Worm (Caenorhabditis elegans): Measurements from ENCODE around the gene ncx-3.

The ncx-3 gene

ce11 chrIV:10716348-10716747 lies at the start of gene ncx-3:
ncx-3 (plus strand) TSS chrIV:10716648.
- TF ChIP-seq pha-4 (tag; optimal IDR thresholded peaks at IDR 0.05) (no peak), snpc-4 (tag; optimal IDR thresholded peaks at IDR 0.05) (no peak), flh-1 (GFP tag; optimal IDR thresholded peaks at IDR 0.05) (no peak), zip-8 (tag; optimal IDR thresholded peaks at IDR 0.05) (no peak), ceh-39 (tag; optimal IDR thresholded peaks at IDR 0.05) (no peak), blmp-1 (tag; optimal IDR thresholded peaks at IDR 0.05) (no peak), nhr-28 (tag; optimal IDR thresholded peaks at IDR 0.05) (no peak), elt-1 (tag; optimal IDR thresholded peaks at IDR 0.05; ENCODE audit: borderline replicate concordance, insufficient read depth) (no peak), mls-2 (tag; optimal IDR thresholded peaks at IDR 0.05) (no peak), elt-3 (tag; optimal IDR thresholded peaks at IDR 0.05) (no peak), lsy-2 (tag; optimal IDR thresholded peaks at IDR 0.05) (no peak), ces-1 (GFP tag; optimal IDR thresholded peaks at IDR 0.05) (no peak), sptf-1 (tag; optimal IDR thresholded peaks at IDR 0.05) (no peak), unc-120 (tag; optimal IDR thresholded peaks at IDR 0.05; ENCODE audit: poor library complexity, severe bottlenecking) (no peak), bed-3 (GFP tag; optimal IDR thresholded peaks at IDR 0.05) (no peak), unc-39 (tag; optimal IDR thresholded peaks at IDR 0.05) (no peak), nhr-76 (tag; optimal IDR thresholded peaks at IDR 0.05) (no peak), mab-5 (tag; optimal IDR thresholded peaks at IDR 0.05) (no peak), ceh-43 (GFP tag; optimal IDR thresholded peaks at IDR 0.05) (no peak)

- no peak for TF ChIP-seq blmp-1 (tag; optimal IDR thresholded peaks at IDR 0.05)
- no peak for TF ChIP-seq tbx-8 (GFP tag; optimal IDR thresholded peaks at IDR 0.05)
- no peak for TF ChIP-seq M03D4.4 (tag; optimal IDR thresholded peaks at IDR 0.05)
- no peak for TF ChIP-seq hlh-1 (tag; optimal IDR thresholded peaks at IDR 0.05)
- no peak for TF ChIP-seq elt-3 (tag; optimal IDR thresholded peaks at IDR 0.05)
- TF ChIP-seq flh-1 (GFP tag; optimal IDR thresholded peaks at IDR 0.05), result no peak
- TF ChIP-seq unc-62 (GFP tag; optimal IDR thresholded peaks at IDR 0.05), result no peak
- TF ChIP-seq lin-13 (tag; optimal IDR thresholded peaks at IDR 0.05), result no peak
- TF ChIP-seq ceh-83 (GFP tag; optimal IDR thresholded peaks at IDR 0.05), result no peak
- no peak for TF ChIP-seq zip-8 (tag; optimal IDR thresholded peaks at IDR 0.05)
- TF ChIP-seq nhr-76 (tag; optimal IDR thresholded peaks at IDR 0.05), result no peak
Measured at ce11 chrIV:10668561-10668960, 47.9 kb upstream of the ncx-3 start.

- TF ChIP-seq nhr-237 (tag; optimal IDR thresholded peaks at IDR 0.05) (no peak), ceh-83 (GFP tag; optimal IDR thresholded peaks at IDR 0.05) (no peak), drap-1 (GFP tag; optimal IDR thresholded peaks at IDR 0.05) (no peak), ceh-39 (tag; optimal IDR thresholded peaks at IDR 0.05) (no peak), lsy-2 (tag; optimal IDR thresholded peaks at IDR 0.05) (no peak), snpc-4 (tag; optimal IDR thresholded peaks at IDR 0.05) (no peak), zip-8 (tag; optimal IDR thresholded peaks at IDR 0.05) (no peak), mep-1 (tag; optimal IDR thresholded peaks at IDR 0.05) (no peak), nhr-76 (tag; optimal IDR thresholded peaks at IDR 0.05) (no peak), nhr-28 (tag; optimal IDR thresholded peaks at IDR 0.05) (no peak), unc-62 (GFP tag; optimal IDR thresholded peaks at IDR 0.05) (no peak), unc-39 (tag; optimal IDR thresholded peaks at IDR 0.05) (no peak), ztf-11 (tag; optimal IDR thresholded peaks at IDR 0.05) (no peak), ces-1 (GFP tag; optimal IDR thresholded peaks at IDR 0.05) (no peak), sptf-1 (tag; optimal IDR thresholded peaks at IDR 0.05) (no peak)
Measured at ce11 chrIV:10680379-10680778, 36.1 kb upstream of the ncx-3 start, which contains the start of gene K08C7.4. K08C7.4 (minus strand) TSS chrIV:10680479.

DNA sequence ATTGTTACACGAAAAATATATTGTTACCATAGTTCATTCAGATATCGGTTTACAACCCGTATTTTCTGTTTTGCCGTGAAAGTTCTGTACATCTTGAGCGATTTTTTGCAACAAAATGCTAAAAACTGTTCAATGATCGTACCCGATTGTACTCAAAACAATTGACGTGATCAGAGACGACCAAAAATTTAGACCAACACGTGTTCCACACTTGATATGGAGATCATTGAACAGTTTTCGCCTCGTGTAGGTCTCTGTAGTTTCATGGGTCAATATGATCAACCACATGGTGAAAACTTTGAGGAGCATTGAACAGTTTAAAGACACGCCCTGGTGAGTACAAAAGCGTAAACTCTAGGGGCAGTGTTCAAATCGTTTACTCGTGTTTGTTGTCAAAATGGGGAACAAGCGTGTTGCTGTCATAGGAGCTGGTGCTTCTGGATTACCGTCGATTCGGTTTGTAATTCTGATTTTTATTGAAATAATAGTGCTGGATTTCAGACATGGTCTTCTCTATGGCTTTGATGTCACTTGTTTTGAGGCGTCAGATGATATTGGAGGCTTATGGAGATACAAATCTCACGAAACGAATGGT lies 34.2 kb upstream of the ncx-3 start, which contains the start of gene fmo-2:
Gene fmo-2, plus strand, starts transcription at position 370 of the 595 bp plus-strand sequence.
- no peak for TF ChIP-seq zip-8 (tag; optimal IDR thresholded peaks at IDR 0.05)
- TF ChIP-seq mab-5 (tag; optimal IDR thresholded peaks at IDR 0.05), result no peak
- TF ChIP-seq mls-2 (tag; optimal IDR thresholded peaks at IDR 0.05), result no peak
- no peak for TF ChIP-seq hlh-1 (tag; optimal IDR thresholded peaks at IDR 0.05)
- no peak for TF ChIP-seq unc-62 (GFP tag; optimal IDR thresholded peaks at IDR 0.05)
- no peak for TF ChIP-seq nhr-28 (tag; optimal IDR thresholded peaks at IDR 0.05)
- no peak for TF ChIP-seq unc-39 (tag; optimal IDR thresholded peaks at IDR 0.05)
- TF ChIP-seq cnd-1 (tag; optimal IDR thresholded peaks at IDR 0.05), result no peak
- no peak for TF ChIP-seq sem-2 (GFP tag; optimal IDR thresholded peaks at IDR 0.05)
- TF ChIP-seq M03D4.4 (tag; optimal IDR thresholded peaks at IDR 0.05), result no peak
- TF ChIP-seq blmp-1 (tag; optimal IDR thresholded peaks at IDR 0.05), result no peak
- no peak for TF ChIP-seq tbx-8 (GFP tag; optimal IDR thresholded peaks at IDR 0.05)
